Fruit fly (Drosophila melanogaster) whole organism, adult: ENCODE measurements around the gene cue.
A peak's percentile ranks its signal among the peaks of the same experiment; 100 is the strongest.

Experiments used
- CG11617 ChIP-seq: fragments of 200-800 bp; sonication (Bioruptor generic); optimal IDR thresholded peaks from 2 replicates; lab custom pipeline; 2017; ENCODE audit warnings: mild to moderate bottlenecking, missing biosample characterization, missing genetic modification reagents, missing genetic modification characterization
- CG12768 ChIP-seq: fragments of 200-800 bp; sonication (Bioruptor generic); optimal IDR thresholded peaks from 2 replicates; lab custom pipeline; 2017; ENCODE audit warnings: missing biosample characterization, missing genetic modification characterization, mild to moderate bottlenecking, moderate library complexity, missing genetic modification reagents
- CG14711 ChIP-seq: fragments of 200-800 bp; sonication (Bioruptor generic); optimal IDR thresholded peaks from 2 replicates; lab custom pipeline; 2018; ENCODE audit warnings: missing biosample characterization, mild to moderate bottlenecking, missing genetic modification characterization, moderate library complexity
- CG1620 ChIP-seq: fragments of 200-800 bp; sonication (Bioruptor generic); optimal IDR thresholded peaks from 2 replicates; lab custom pipeline; 2016; ENCODE audit warnings: missing biosample characterization, missing genetic modification characterization
- CG33017 ChIP-seq: fragments of 200-800 bp; sonication (Bioruptor generic); optimal IDR thresholded peaks from 2 replicates; lab custom pipeline; 2018; ENCODE audit warnings: missing biosample characterization, mild to moderate bottlenecking, missing genetic modification characterization, moderate library complexity
- CG5204 ChIP-seq: fragments of 200-800 bp; sonication (Bioruptor generic); optimal IDR thresholded peaks from 2 replicates; lab custom pipeline; 2016; ENCODE audit warnings: missing biosample characterization, missing genetic modification characterization
- Hr96 ChIP-seq: fragments of 200-800 bp; sonication (Bioruptor generic); optimal IDR thresholded peaks from 2 replicates; lab custom pipeline; 2016; ENCODE audit warnings: missing biosample characterization, missing genetic modification characterization
- Mnt ChIP-seq: fragments of 200-800 bp; sonication (Bioruptor generic); optimal IDR thresholded peaks from 2 replicates; lab custom pipeline; 2016; ENCODE audit warnings: missing biosample characterization, mild to moderate bottlenecking, missing genetic modification characterization
- bab1 ChIP-seq: fragments of 200-800 bp; sonication (Bioruptor generic); optimal IDR thresholded peaks from 3 replicates; lab custom pipeline; 2019; ENCODE audit warnings: missing biosample characterization, mild to moderate bottlenecking, missing genetic modification characterization, moderate library complexity
- kay ChIP-seq: fragments of 200-800 bp; sonication (Bioruptor generic); peaks from one replicate; lab custom pipeline; 2016; ENCODE audit warnings: missing biosample characterization, missing genetic modification characterization, borderline replicate concordance
- pad ChIP-seq: fragments of 200-800 bp; sonication (Bioruptor generic); optimal IDR thresholded peaks from 3 replicates; lab custom pipeline; 2017; ENCODE audit warnings: missing biosample characterization, missing genetic modification characterization, mild to moderate bottlenecking, moderate library complexity, missing genetic modification reagents
- toe ChIP-seq: fragments of 200-800 bp; sonication (Bioruptor generic); optimal IDR thresholded peaks from 2 replicates; lab custom pipeline; 2016; ENCODE audit warnings: missing biosample characterization, missing genetic modification characterization

DNA sequence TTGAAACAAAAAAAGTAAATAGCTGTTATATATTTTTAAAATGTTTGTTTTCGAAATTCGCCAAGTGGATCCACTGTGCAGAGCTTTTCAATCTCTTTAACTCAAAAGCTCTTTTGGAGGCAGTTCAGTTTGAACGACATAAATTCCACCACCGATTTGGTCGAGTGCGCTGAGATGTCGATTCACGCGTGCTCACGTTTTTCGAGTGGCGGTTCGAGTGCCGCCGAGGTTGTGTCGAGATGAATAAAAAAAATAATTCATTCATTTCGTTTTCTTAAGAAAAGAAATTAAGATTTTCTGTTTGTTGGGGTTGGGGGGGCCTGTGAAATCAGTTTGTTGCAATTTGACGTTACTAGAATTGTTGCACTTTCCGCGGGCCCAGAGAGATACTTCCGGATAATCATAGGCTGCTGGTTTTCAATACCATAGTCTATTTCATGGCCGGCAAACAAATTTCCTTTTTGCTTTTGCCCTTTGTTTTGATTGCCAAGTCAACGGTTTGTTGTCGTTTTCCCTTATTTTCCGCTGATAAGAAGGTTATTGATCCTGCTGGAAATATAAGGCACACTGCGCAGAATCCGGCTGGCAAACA, 28.4 kb downstream of the cue start:
- TF ChIP-seq CG1620 (GFP tag; lab: Kevin White, UChicago) = no peak
- peak; percentile 5 for TF ChIP-seq CG33017 (tag; lab: Kevin White, UChicago)
- peak; percentile 16 for TF ChIP-seq kay (GFP tag; lab: Kevin White, UChicago)
- no peak for TF ChIP-seq Hr96 (GFP tag; lab: Kevin White, UChicago)
- no peak for TF ChIP-seq CG5204 (GFP tag; lab: Kevin White, UChicago)
- no peak for TF ChIP-seq CG11617 (GFP tag; lab: Kevin White, UChicago)
- TF ChIP-seq CG12768 (GFP tag; lab: Kevin White, UChicago) = peak; percentile 25
- TF ChIP-seq bab1 (GFP tag; lab: Kevin White, UChicago) = peak; percentile 28
- TF ChIP-seq pad = peak; percentile 57
- no peak for TF ChIP-seq CG14711 (tag; lab: Kevin White, UChicago)
- peak; percentile 22 for TF ChIP-seq Mnt (GFP tag; lab: Kevin White, UChicago)
- no peak for TF ChIP-seq toe
